Worm (Caenorhabditis elegans) whole organism, young adult: ENCODE results near the gene glb-24.

Source experiments
- him-1 ChIP-seq: sonication (generic microtip); optimal IDR thresholded peaks from 2 replicates; lab custom pipeline; 2016; ENCODE audit warnings: missing genotype, missing genetic modification reagents, missing genetic modification characterization, missing compliant biosample characterization
- lir-1 ChIP-seq: fragments of 200-800 bp; sonication (Bioruptor generic); conservative IDR thresholded peaks from 2 replicates; pipeline ENCODE4 v1.3.6; 2022; ENCODE audit warnings: missing genetic modification reagents, missing genetic modification characterization, missing compliant biosample characterization
- pbrm-1 ChIP-seq: fragments of 200-800 bp; sonication (Bioruptor generic); IDR thresholded peaks from 2 replicates; pipeline ENCODE4 v1.3.6; 2022; ENCODE audit warnings: missing genetic modification reagents, missing genetic modification characterization, missing compliant biosample characterization
- sea-2 ChIP-seq: fragments of 200-800 bp; sonication (Bioruptor generic); IDR thresholded peaks from 2 replicates; pipeline ENCODE4 v1.3.6; 2022; ENCODE audit warnings: missing genetic modification characterization, missing compliant biosample characterization
- somi-1 ChIP-seq: fragments of 200-800 bp; sonication (Bioruptor generic); optimal IDR thresholded peaks from 2 replicates; lab custom pipeline; 2018; ENCODE audit warnings: mild to moderate bottlenecking, missing genetic modification characterization, missing compliant biosample characterization
- unc-62 ChIP-seq: fragments of 150-350 bp; optimal IDR thresholded peaks from 2 replicates; lab custom pipeline; 2014; ENCODE audit warnings: missing biosample characterization, missing genetic modification reagents, missing genetic modification characterization

DNA sequence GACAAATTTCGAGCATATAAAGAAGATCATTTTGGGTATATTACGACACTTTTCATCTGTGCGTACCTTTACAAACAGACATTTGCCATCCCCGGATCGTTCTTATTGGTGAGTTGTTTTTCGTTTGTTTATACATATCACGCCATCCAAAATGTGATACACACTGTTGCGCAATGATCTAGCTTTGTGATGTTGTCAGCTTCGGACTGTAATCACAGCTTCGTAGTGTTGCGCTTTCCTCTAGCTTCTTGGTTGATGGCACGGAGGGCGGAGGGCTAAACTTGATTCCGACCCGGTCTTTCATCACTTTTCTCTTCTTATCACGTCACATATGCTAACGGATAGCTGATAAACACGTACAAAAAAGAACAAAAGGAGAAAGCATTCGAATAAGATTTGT, 6.4 kb downstream of the glb-24 start:
- TF ChIP-seq him-1 (tag; lab: Kevin White, UChicago): no peak
- no peak for TF ChIP-seq sea-2 (GFP tag; lab: Robert Waterston, UW)
- TF ChIP-seq pbrm-1 (GFP tag; lab: Robert Waterston, UW): no peak
- TF ChIP-seq somi-1 (GFP tag; lab: Kevin White, UChicago): no peak
- TF ChIP-seq unc-62 (GFP tag; lab: Kevin White, UChicago): no peak
- no peak for TF ChIP-seq lir-1 (GFP tag; lab: Robert Waterston, UW)
